Worm (Caenorhabditis elegans): Measurements from ENCODE around the gene K08F4.3.

The K08F4.3 gene

DNA sequence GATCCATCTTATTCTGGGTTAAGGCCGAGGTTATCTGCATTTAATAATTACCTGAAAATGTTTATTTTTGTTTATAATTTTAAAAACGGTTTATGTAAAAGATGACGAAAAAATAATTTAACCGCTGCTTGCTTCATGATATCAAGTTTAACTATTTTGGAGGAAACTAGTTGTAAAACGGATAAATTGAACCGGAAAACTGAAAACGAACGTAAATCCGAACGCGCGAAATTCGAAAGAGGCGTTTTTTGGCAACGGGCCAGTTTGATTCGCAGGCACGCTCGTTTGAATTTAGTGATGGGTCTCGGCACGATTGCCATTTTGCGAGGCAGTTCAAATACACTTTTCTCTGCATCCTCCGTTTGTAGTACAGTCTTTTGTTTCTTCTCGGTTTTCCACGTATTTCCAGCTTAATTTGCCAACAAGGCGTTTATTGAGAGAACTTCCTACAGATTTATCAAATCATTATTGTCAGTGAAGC, at the start of gene K08F4.3, which contains the start of gene gtbp-1:
Gene K08F4.3 (plus strand): TSS at position 352 of the 481 bp plus-strand sequence.
Gene gtbp-1 (minus strand): TSS at position 51 of the 481 bp plus-strand sequence.
- TF ChIP-seq lin-54 (GFP tag; optimal IDR thresholded peaks at IDR 0.05) = peak; percentile 94
- peak; percentile 59 for TF ChIP-seq lsl-1 (GFP tag; optimal IDR thresholded peaks at IDR 0.05)
- TF ChIP-seq tbp1 (GFP tag; optimal IDR thresholded peaks at IDR 0.05) = no peak
- peak; percentile 27 for TF ChIP-seq ZK185.1 (tag; optimal IDR thresholded peaks at IDR 0.05; ENCODE audit: poor library complexity, severe bottlenecking)
- no peak for TF ChIP-seq egl-44 (GFP tag; IDR thresholded peaks at IDR 0.05)
- no peak for TF ChIP-seq lin-35 (GFP tag; optimal IDR thresholded peaks at IDR 0.05)
- TF ChIP-seq efl-1 (GFP tag; optimal IDR thresholded peaks at IDR 0.05) = peak; percentile 85
- TF ChIP-seq attf-3 (GFP tag; conservative IDR thresholded peaks at IDR 0.05) = peak; percentile 47
- peak; percentile 56 for TF ChIP-seq madf-8 (GFP tag; conservative IDR thresholded peaks at IDR 0.05)
- TF ChIP-seq rcor-1 (GFP tag; IDR thresholded peaks at IDR 0.05) = peak; percentile 41; the same call in 1 of the 2 replicates
- TF ChIP-seq snpc-4 (GFP tag; optimal IDR thresholded peaks at IDR 0.05) = peak; percentile 21
- peak in 3 of 4 experiments; percentile 41 to 73 (median 51) for TF ChIP-seq snpc-4 (tag; optimal IDR thresholded peaks at IDR 0.05)
- TF ChIP-seq nfya-1 (tag; optimal IDR thresholded peaks at IDR 0.05; ENCODE audit: borderline replicate concordance, insufficient read depth) = no peak
- peak; percentile 91 for TF ChIP-seq F33H1.4 (GFP tag; IDR thresholded peaks at IDR 0.05)
- TF ChIP-seq K12H6.12 (tag; optimal IDR thresholded peaks at IDR 0.05) = peak; percentile 23
- no peak for TF ChIP-seq ceh-58 (GFP tag; IDR thresholded peaks at IDR 0.05)
- TF ChIP-seq lag-1 (GFP tag; IDR thresholded peaks at IDR 0.05) = no peak
- TF ChIP-seq ceh-100 (GFP tag; IDR thresholded peaks at IDR 0.05) = 0 out of 2 replicates have a peak, but pooled peaks have one; percentile 52
- peak; percentile 10 for TF ChIP-seq snpc-1.1 (tag; optimal IDR thresholded peaks at IDR 0.05; ENCODE audit: insufficient read depth)
- peak; percentile 34 for TF ChIP-seq ceh-27 (GFP tag; optimal IDR thresholded peaks at IDR 0.05)
- TF ChIP-seq hmg-1.2 (GFP tag; IDR thresholded peaks at IDR 0.05) = peak; percentile 80
- 0 out of 2 replicates have a peak, but pooled peaks have one; percentile 44 for TF ChIP-seq nfyb-1 (GFP tag; IDR thresholded peaks at IDR 0.05)
- peak; percentile 69 for TF ChIP-seq dpl-1 (GFP tag; optimal IDR thresholded peaks at IDR 0.05)
- TF ChIP-seq him-1 (tag; optimal IDR thresholded peaks at IDR 0.05) = peak; percentile 33
- TF ChIP-seq attf-5 (GFP tag; optimal IDR thresholded peaks at IDR 0.05) = peak; percentile 76
- peak; percentile 19 for TF ChIP-seq nhr-80 (tag; optimal IDR thresholded peaks at IDR 0.05)
- TF ChIP-seq Y95B8A.8 (GFP tag; IDR thresholded peaks at IDR 0.05) = 0 out of 2 replicates have a peak, but pooled peaks have one; percentile 13
- no peak for TF ChIP-seq bed-2 (GFP tag; IDR thresholded peaks at IDR 0.05)
- peak; percentile 50 for TF ChIP-seq F23B12.7 (tag; optimal IDR thresholded peaks at IDR 0.05; ENCODE audit: insufficient read depth)
- peak; percentile 81 for TF ChIP-seq madf-6 (GFP tag; IDR thresholded peaks at IDR 0.05)
- TF ChIP-seq hlh-12 (tag; optimal IDR thresholded peaks at IDR 0.05) = no peak
- TF ChIP-seq C06A6.2 (GFP tag; conservative IDR thresholded peaks at IDR 0.05) = no peak
- TF ChIP-seq mcd-1 (GFP tag; IDR thresholded peaks at IDR 0.05) = peak; percentile 72
- TF ChIP-seq ekl-4 (GFP tag; IDR thresholded peaks at IDR 0.05) = peak; percentile 46; the same call in 1 of the 2 replicates
- no peak for TF ChIP-seq F57C9.4 (tag; optimal IDR thresholded peaks at IDR 0.05)
- no peak for TF ChIP-seq F57A8.1 (GFP tag; optimal IDR thresholded peaks at IDR 0.05)
- peak; percentile 8 for TF ChIP-seq xnd-1 (tag; optimal IDR thresholded peaks at IDR 0.05)
- TF ChIP-seq pha-4 (tag; optimal IDR thresholded peaks at IDR 0.05) = no peak
- TF ChIP-seq ceh-91 (GFP tag; IDR thresholded peaks at IDR 0.05) = peak; percentile 72
- no peak; the same call in 1 of the 2 replicates for TF ChIP-seq dox-1 (GFP tag; IDR thresholded peaks at IDR 0.05)
- peak; percentile 65 for TF ChIP-seq D2030.7 (GFP tag; IDR thresholded peaks at IDR 0.05)
- peak; percentile 50; the same call in 1 of the 2 replicates for TF ChIP-seq pbrm-1 (GFP tag; IDR thresholded peaks at IDR 0.05)
